Worm (Caenorhabditis elegans): Measurements from ENCODE around the gene gex-5.
A peak's percentile ranks its signal among the peaks of the same experiment; 100 is the strongest.

gex-5 gene

ce11 chrIII:4819843-4820242, 38.1 kb upstream of the gex-5 start, which contains the start of gene F26A1.7:
Gene F26A1.7, minus strand, starts transcription at chrIII:4819943.
- TF ChIP-seq ztf-11 (tag; optimal IDR thresholded peaks at IDR 0.05): no peak
- TF ChIP-seq nhr-20 (tag; optimal IDR thresholded peaks at IDR 0.05): no peak
- TF ChIP-seq ztf-4 (tag; optimal IDR thresholded peaks at IDR 0.05): no peak
- TF ChIP-seq lin-13 (GFP tag; optimal IDR thresholded peaks at IDR 0.05): no peak
- no peak for TF ChIP-seq ceh-88 (GFP tag; IDR thresholded peaks at IDR 0.05)
- no peak for TF ChIP-seq ama-1 (optimal IDR thresholded peaks at IDR 0.05)
- no peak for TF ChIP-seq zip-4 (GFP tag; optimal IDR thresholded peaks at IDR 0.05)
- TF ChIP-seq elt-2 (tag; optimal IDR thresholded peaks at IDR 0.05): no peak
- no peak for TF ChIP-seq C04F5.9 (tag; optimal IDR thresholded peaks at IDR 0.05)
- TF ChIP-seq fkh-8 (tag; optimal IDR thresholded peaks at IDR 0.05): no peak

- TF ChIP-seq nhr-19 (GFP tag; conservative IDR thresholded peaks at IDR 0.05): no peak
- TF ChIP-seq pqm-1 (tag; optimal IDR thresholded peaks at IDR 0.05): no peak
- TF ChIP-seq lin-13 (GFP tag; optimal IDR thresholded peaks at IDR 0.05): no peak
- TF ChIP-seq ztf-4 (tag; optimal IDR thresholded peaks at IDR 0.05): no peak
- TF ChIP-seq nhr-237 (tag; optimal IDR thresholded peaks at IDR 0.05): no peak
- TF ChIP-seq pax-3 (tag; optimal IDR thresholded peaks at IDR 0.05): no peak
- TF ChIP-seq egl-27 (tag; optimal IDR thresholded peaks at IDR 0.05): no peak
- no peak for TF ChIP-seq aly-2 (tag; optimal IDR thresholded peaks at IDR 0.05)
- TF ChIP-seq nhr-71 (tag; optimal IDR thresholded peaks at IDR 0.05): no peak
- TF ChIP-seq grh-1 (GFP tag; IDR thresholded peaks at IDR 0.05): no peak
- no peak for TF ChIP-seq nhr-77 (tag; optimal IDR thresholded peaks at IDR 0.05)
- no peak for TF ChIP-seq aha-1 (tag; optimal IDR thresholded peaks at IDR 0.05)
- TF ChIP-seq nhr-90 (tag; optimal IDR thresholded peaks at IDR 0.05; ENCODE audit: poor library complexity): no peak
- no peak for TF ChIP-seq dsc-1 (tag; optimal IDR thresholded peaks at IDR 0.05)
- no peak for TF ChIP-seq hlh-4 (tag; optimal IDR thresholded peaks at IDR 0.05)
- TF ChIP-seq ceh-82 (tag; optimal IDR thresholded peaks at IDR 0.05): no peak
- no peak for TF ChIP-seq lin-39 (tag; optimal IDR thresholded peaks at IDR 0.05)
- no peak for TF ChIP-seq unc-62 (GFP tag; optimal IDR thresholded peaks at IDR 0.05)
- TF ChIP-seq ama-1 (optimal IDR thresholded peaks at IDR 0.05): no peak
- TF ChIP-seq hlh-17 (GFP tag; optimal IDR thresholded peaks at IDR 0.05; ENCODE audit: borderline replicate concordance): no peak
These were observed 35.5 kb upstream of the gex-5 start, which contains the start of gene F26A1.4 for ce11 chrIII:4817240-4817639. Gene F26A1.4, plus strand, starts transcription at chrIII:4817540.

ce11 chrIII:4814730-4815129, 32.9 kb upstream of the gex-5 start, which contains the start of gene arl-6:
Gene arl-6, minus strand, starts transcription at chrIII:4814830.
- no peak for TF ChIP-seq grh-1 (GFP tag; IDR thresholded peaks at IDR 0.05)
- no peak for TF ChIP-seq efl-1 (optimal IDR thresholded peaks at IDR 0.05)
- peak in 1 of 2 experiments; percentile 49 for TF ChIP-seq efl-1 (GFP tag; optimal IDR thresholded peaks at IDR 0.05 in 1 of 2)

ce11 chrIII:4811195-4811594, 29.4 kb upstream of the gex-5 start, which contains the start of gene C38D4.7:
Gene C38D4.7, minus strand, starts transcription at chrIII:4811295.
- TF ChIP-seq nhr-19 (GFP tag; conservative IDR thresholded peaks at IDR 0.05): no peak
- TF ChIP-seq nhr-84 (tag; optimal IDR thresholded peaks at IDR 0.05): no peak
- no peak for TF ChIP-seq lir-3 (tag; optimal IDR thresholded peaks at IDR 0.05; ENCODE audit: poor library complexity)
- no peak for TF ChIP-seq nhr-90 (tag; optimal IDR thresholded peaks at IDR 0.05; ENCODE audit: poor library complexity)
- no peak for TF ChIP-seq aly-2 (tag; optimal IDR thresholded peaks at IDR 0.05)
- TF ChIP-seq lin-13 (GFP tag; optimal IDR thresholded peaks at IDR 0.05): no peak
- TF ChIP-seq pax-3 (tag; optimal IDR thresholded peaks at IDR 0.05): no peak
- TF ChIP-seq mdl-1 (tag; optimal IDR thresholded peaks at IDR 0.05): no peak

DNA sequence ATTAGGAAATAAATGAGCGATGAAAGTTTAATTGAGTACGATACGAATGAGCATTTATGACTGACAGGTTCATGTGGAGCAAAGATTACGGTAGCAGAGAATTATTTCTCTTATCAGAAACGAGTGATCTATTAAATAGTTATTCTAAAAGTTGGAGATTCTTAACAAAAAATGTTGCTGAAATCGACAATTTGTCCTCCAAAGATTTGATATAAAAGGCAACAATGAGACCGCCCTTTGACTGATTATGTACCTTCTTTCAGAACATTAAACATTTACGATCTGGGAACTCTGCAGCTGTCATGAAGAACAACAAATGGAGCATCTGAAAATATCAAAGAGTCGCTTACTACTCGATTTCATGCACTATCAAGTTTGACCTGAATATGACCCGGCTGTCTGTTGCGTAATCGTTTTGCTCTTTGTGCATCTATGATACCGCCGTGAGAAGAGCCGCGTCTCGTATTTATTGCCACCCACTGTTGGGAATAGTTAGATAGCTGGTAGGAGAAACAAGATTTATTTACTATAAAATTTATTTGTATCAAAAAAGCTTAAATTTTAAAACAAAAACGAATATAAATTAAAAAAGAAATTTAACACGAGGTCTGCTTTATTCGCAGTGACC, 27.9 kb upstream of the gex-5 start, which contains the start of gene pal-1:
Gene pal-1 (minus strand): TSS at position 51 of the 628 bp plus-strand sequence.
- TF ChIP-seq unc-86 (tag; optimal IDR thresholded peaks at IDR 0.05): no peak
- no peak for TF ChIP-seq C34B4.2 (tag; optimal IDR thresholded peaks at IDR 0.05)
- no peak for TF ChIP-seq egl-13 (tag; optimal IDR thresholded peaks at IDR 0.05)
- no peak for TF ChIP-seq skn-1 (tag; optimal IDR thresholded peaks at IDR 0.05)
- no peak for TF ChIP-seq ztf-4 (tag; optimal IDR thresholded peaks at IDR 0.05)
- TF ChIP-seq C16A3.4 (tag; optimal IDR thresholded peaks at IDR 0.05): no peak
- no peak for TF ChIP-seq ceh-88 (GFP tag; IDR thresholded peaks at IDR 0.05)
- TF ChIP-seq nhr-12 (tag; optimal IDR thresholded peaks at IDR 0.05): no peak
- no peak for TF ChIP-seq vab-15 (tag; optimal IDR thresholded peaks at IDR 0.05)
- no peak for TF ChIP-seq zag-1 (tag; optimal IDR thresholded peaks at IDR 0.05)
- no peak for TF ChIP-seq sptf-1 (tag; optimal IDR thresholded peaks at IDR 0.05)
- TF ChIP-seq irx-1 (tag; optimal IDR thresholded peaks at IDR 0.05): no peak
- TF ChIP-seq zip-4 (GFP tag; optimal IDR thresholded peaks at IDR 0.05): no peak
- no peak for TF ChIP-seq ces-1 (GFP tag; optimal IDR thresholded peaks at IDR 0.05)

All from whole organism, L1 larva.